Fruit fly (Drosophila melanogaster) S2 (cell line): Measurements from ENCODE around the gene CG31253.

Experiments used
- CG8478 ChIP-seq: fragments of >200 bp; optimal IDR thresholded peaks from 2 replicates; lab custom pipeline; 2018
- CTCF ChIP-seq, 2 experiments: fragments of >200 bp; optimal IDR thresholded peaks; 2 replicates each; lab custom pipeline; 2018

DNA sequence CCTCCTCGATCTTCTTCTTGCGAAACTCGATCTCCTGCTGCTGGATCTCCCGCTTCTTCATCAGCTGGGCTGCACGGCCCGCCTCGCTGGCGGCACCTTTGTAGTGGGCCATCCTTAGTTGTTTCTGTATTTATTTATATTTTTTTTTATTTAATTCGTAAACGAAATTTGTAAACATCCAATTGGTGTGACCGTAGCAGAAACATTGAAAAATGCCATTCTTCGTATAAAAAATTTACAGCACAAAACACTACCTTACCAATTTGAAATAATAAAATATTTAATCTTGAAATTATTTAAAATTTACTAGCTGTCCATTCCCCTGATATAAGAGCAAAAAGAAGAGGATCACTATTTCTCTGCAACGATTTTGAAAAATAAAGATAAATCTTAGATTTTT, 39.5 kb downstream of the CG31253 start, which contains the start of gene CG12259:
- no peak for TF ChIP-seq CTCF (optimal IDR thresholded peaks at IDR 0.05; lab: Kevin White, UChicago)
- TF ChIP-seq CG8478 (lab: Kevin White, UChicago): no peak
